Worm (Caenorhabditis elegans) whole organism, late embryonic: ENCODE data around the gene pitr-1.

Experiments used
- ama-1 ChIP-seq: fragments of 150-350 bp; optimal IDR thresholded peaks from 2 replicates; lab custom pipeline; 2014
- eyg-1 ChIP-seq: sonication (generic microtip); optimal IDR thresholded peaks from 2 replicates; lab custom pipeline; 2016; ENCODE audit warnings: missing genotype, missing genetic modification characterization, missing compliant biosample characterization
- hlh-13 ChIP-seq: fragments of 200-800 bp; sonication (Bioruptor generic); optimal IDR thresholded peaks from 2 replicates; lab custom pipeline; 2018; ENCODE audit warnings: mild to moderate bottlenecking, missing genetic modification characterization, missing compliant biosample characterization
- hlh-15 ChIP-seq: sonication (generic microtip); optimal IDR thresholded peaks from 2 replicates; lab custom pipeline; 2016; ENCODE audit warnings: missing genetic modification characterization, missing compliant biosample characterization
- nfya-1 ChIP-seq: sonication (generic microtip); optimal IDR thresholded peaks from 2 replicates; lab custom pipeline; 2017; ENCODE audit warnings: missing genetic modification characterization, mild to moderate bottlenecking, missing compliant biosample characterization, antibody characterized with exemption, moderate library complexity
- npax-4 ChIP-seq: sonication (generic microtip); optimal IDR thresholded peaks from 2 replicates; lab custom pipeline; 2016; ENCODE audit warnings: missing genetic modification characterization, missing compliant biosample characterization
- pag-3 ChIP-seq: sonication (generic microtip); optimal IDR thresholded peaks from 2 replicates; lab custom pipeline; 2016; ENCODE audit warnings: missing compliant biosample characterization, missing genetic modification characterization, borderline replicate concordance
- tbx-2 ChIP-seq: sonication (generic microtip); optimal IDR thresholded peaks from 2 replicates; lab custom pipeline; 2016; ENCODE audit warnings: missing genetic modification characterization, missing compliant biosample characterization
- unc-55 ChIP-seq: sonication (generic microtip); optimal IDR thresholded peaks from 2 replicates; lab custom pipeline; 2017; ENCODE audit warnings: missing biosample characterization, missing genetic modification reagents, missing genetic modification characterization
- ztf-16 ChIP-seq: sonication (generic microtip); optimal IDR thresholded peaks from 2 replicates; lab custom pipeline; 2017; ENCODE audit warnings: missing genetic modification characterization, missing compliant biosample characterization

DNA sequence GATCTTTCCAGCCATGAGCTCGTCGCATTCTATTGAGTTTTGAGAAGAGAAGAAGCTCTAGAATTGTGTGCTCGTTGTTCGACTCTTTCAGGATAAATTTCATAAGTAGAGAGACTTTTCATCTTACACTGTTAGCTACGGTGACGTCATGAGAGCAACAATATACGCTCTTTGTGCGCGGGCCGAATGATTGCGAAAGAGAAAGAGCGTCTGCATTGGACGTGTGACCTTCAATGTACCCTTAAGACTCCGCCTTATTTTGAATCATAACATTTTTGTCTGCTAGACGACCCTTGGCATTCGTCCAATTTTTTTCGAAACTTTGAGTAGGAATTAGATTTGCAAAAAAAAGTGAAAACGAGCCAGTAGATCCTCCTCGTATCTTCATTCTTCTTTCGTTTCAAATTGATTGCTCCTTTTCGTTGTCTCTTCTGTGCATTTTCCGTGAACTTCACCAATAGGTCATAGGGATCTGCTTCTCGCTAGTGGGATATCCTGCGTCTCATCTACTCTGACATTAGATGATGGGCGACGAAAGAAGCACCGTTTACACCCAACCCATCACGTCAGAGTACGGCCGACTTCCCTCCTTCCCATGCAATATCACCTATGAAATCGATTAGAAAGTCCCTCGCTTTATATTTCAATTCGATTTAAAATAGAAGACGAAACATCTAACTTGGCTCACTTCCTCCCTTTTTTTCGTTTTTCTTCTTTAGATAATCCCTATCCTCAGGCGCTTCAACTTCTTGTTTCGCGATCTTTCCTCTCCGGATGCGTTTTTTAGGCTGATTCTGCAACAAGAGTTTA lies 2.1 kb upstream of the pitr-1 start:
- TF ChIP-seq tbx-2 = no peak
- TF ChIP-seq eyg-1 (tag; lab: Kevin White, UChicago) = no peak
- no peak for TF ChIP-seq hlh-13
- TF ChIP-seq ztf-16 (tag; lab: Kevin White, UChicago) = no peak
- no peak for TF ChIP-seq hlh-15 (tag; lab: Kevin White, UChicago)
- TF ChIP-seq unc-55 (GFP tag; lab: Kevin White, UChicago) = no peak
- no peak for TF ChIP-seq ama-1 (lab: Kevin White, UChicago)
- TF ChIP-seq pag-3 = no peak
- no peak for TF ChIP-seq nfya-1 (tag; lab: Kevin White, UChicago)
- TF ChIP-seq npax-4 = no peak
